Fruit fly (Drosophila melanogaster) whole organism, embryonic: ENCODE results near the gene CG4896.

Experiments used
- Antp ChIP-seq: fragments of 200-800 bp; sonication (Bioruptor generic); optimal IDR thresholded peaks from 3 replicates; lab custom pipeline; 2016; ENCODE audit warnings: missing biosample characterization, missing genetic modification characterization
- BtbVII ChIP-seq: fragments of 200-800 bp; sonication (Bioruptor generic); optimal IDR thresholded peaks from 3 replicates; lab custom pipeline; 2017; ENCODE audit warnings: missing biosample characterization, mild to moderate bottlenecking, missing genetic modification characterization
- CG10431 ChIP-seq: fragments of 200-800 bp; sonication (Bioruptor generic); optimal IDR thresholded peaks from 3 replicates; lab custom pipeline; 2018; ENCODE audit warnings: missing biosample characterization, mild to moderate bottlenecking, missing genetic modification characterization
- CG11398 ChIP-seq: fragments of 200-800 bp; sonication (Bioruptor generic); optimal IDR thresholded peaks from 2 replicates; lab custom pipeline; 2016; ENCODE audit warnings: missing biosample characterization, missing genetic modification characterization
- CG13123 ChIP-seq: fragments of 200-800 bp; sonication (Bioruptor generic); optimal IDR thresholded peaks from 2 replicates; lab custom pipeline; 2016; ENCODE audit warnings: missing biosample characterization, missing genetic modification characterization
- CG15601 ChIP-seq: fragments of 200-800 bp; sonication (Bioruptor generic); optimal IDR thresholded peaks from 3 replicates; lab custom pipeline; 2019; ENCODE audit warnings: missing biosample characterization, mild to moderate bottlenecking, missing genetic modification characterization, moderate library complexity
- CG17359 ChIP-seq: fragments of 200-800 bp; sonication (Bioruptor generic); optimal IDR thresholded peaks from 3 replicates; lab custom pipeline; 2018; ENCODE audit warnings: missing biosample characterization, mild to moderate bottlenecking, missing genetic modification characterization, moderate library complexity
- CG17361 ChIP-seq: fragments of 200-800 bp; sonication (Bioruptor generic); IDR thresholded peaks from 3 replicates; pipeline ENCODE4 v1.3.6; 2022; ENCODE audit warnings: missing biosample characterization, missing genetic modification characterization
- CG18476 ChIP-seq: fragments of 200-800 bp; sonication (Bioruptor generic); optimal IDR thresholded peaks from 2 replicates; lab custom pipeline; 2016; ENCODE audit warnings: missing biosample characterization, mild to moderate bottlenecking, missing genetic modification characterization
- CG2202 ChIP-seq: fragments of 200-800 bp; sonication (Bioruptor generic); optimal IDR thresholded peaks from 2 replicates; lab custom pipeline; 2018; ENCODE audit warnings: missing biosample characterization, mild to moderate bottlenecking, missing genetic modification characterization
- CG3163 ChIP-seq: fragments of 200-800 bp; sonication (Bioruptor generic); optimal IDR thresholded peaks from 3 replicates; lab custom pipeline; 2016; ENCODE audit warnings: missing biosample characterization, missing genetic modification characterization
- CG32532 ChIP-seq: fragments of 200-800 bp; sonication (Bioruptor generic); IDR thresholded peaks from 2 replicates; pipeline ENCODE4 v1.3.6; 2022; ENCODE audit warnings: missing biosample characterization, missing genetic modification characterization
- CG3995 ChIP-seq: fragments of 200-800 bp; sonication (Bioruptor generic); optimal IDR thresholded peaks from 3 replicates; lab custom pipeline; 2016; ENCODE audit warnings: missing biosample characterization, missing genetic modification characterization
- CG43689 ChIP-seq: fragments of 200-800 bp; sonication (Bioruptor generic); IDR thresholded peaks from 2 replicates; pipeline ENCODE4 v1.3.6; 2022; ENCODE audit warnings: missing biosample characterization, missing genetic modification characterization
- CG7786 ChIP-seq: fragments of 200-800 bp; sonication (Bioruptor generic); optimal IDR thresholded peaks from 2 replicates; lab custom pipeline; 2016; ENCODE audit warnings: missing biosample characterization, missing genetic modification characterization
- CG8924 ChIP-seq: fragments of 200-800 bp; optimal IDR thresholded peaks from 3 replicates; lab custom pipeline; 2019; ENCODE audit warnings: missing biosample characterization, mild to moderate bottlenecking, missing genetic modification characterization, moderate library complexity
- CG9609 ChIP-seq: fragments of 200-800 bp; sonication (Bioruptor generic); optimal IDR thresholded peaks from 3 replicates; lab custom pipeline; 2016; ENCODE audit warnings: missing biosample characterization, missing genetic modification characterization
- CHES-1-like ChIP-seq: fragments of 200-800 bp; sonication (Bioruptor generic); optimal IDR thresholded peaks from 2 replicates; lab custom pipeline; 2016; ENCODE audit warnings: missing biosample characterization, missing genetic modification characterization
- Camta ChIP-seq: fragments of 200-800 bp; sonication (Bioruptor generic); optimal IDR thresholded peaks from 2 replicates; lab custom pipeline; 2016; ENCODE audit warnings: missing biosample characterization, missing genetic modification characterization
- Dbx ChIP-seq: fragments of 200-800 bp; sonication (Bioruptor generic); IDR thresholded peaks from 3 replicates; pipeline ENCODE4 v1.3.6; 2022; ENCODE audit warnings: missing biosample characterization, missing genetic modification characterization
- Ets65A ChIP-seq: fragments of 200-800 bp; sonication (Bioruptor generic); peaks from one replicate; lab custom pipeline; 2016; ENCODE audit warnings: missing biosample characterization, missing genetic modification characterization
- GATAe ChIP-seq: fragments of 200-800 bp; sonication (Bioruptor generic); conservative IDR thresholded peaks from 2 replicates; pipeline ENCODE4 v1.3.6; 2022; ENCODE audit warnings: missing biosample characterization, missing genetic modification characterization
- Meics ChIP-seq: fragments of 200-800 bp; sonication (Bioruptor generic); optimal IDR thresholded peaks from 2 replicates; lab custom pipeline; 2017; ENCODE audit warnings: missing biosample characterization, mild to moderate bottlenecking, missing genetic modification characterization
- Opbp ChIP-seq: fragments of 200-800 bp; sonication (Bioruptor generic); IDR thresholded peaks from 3 replicates; pipeline ENCODE4 v1.3.6; 2022; ENCODE audit warnings: missing biosample characterization, missing genetic modification characterization; ENCODE audit not compliant: partially characterized antibody
- PHDP ChIP-seq: fragments of 200-800 bp; sonication (Bioruptor generic); optimal IDR thresholded peaks from 3 replicates; lab custom pipeline; 2018; ENCODE audit warnings: missing biosample characterization, mild to moderate bottlenecking, missing genetic modification characterization, moderate library complexity
- Ptx1 ChIP-seq: fragments of 200-800 bp; sonication (Bioruptor generic); IDR thresholded peaks from 2 replicates; pipeline ENCODE4 v1.3.6; 2022; ENCODE audit warnings: missing biosample characterization, missing genetic modification characterization
- Spps ChIP-seq: fragments of 200-800 bp; sonication (Bioruptor generic); optimal IDR thresholded peaks from 2 replicates; lab custom pipeline; 2018; ENCODE audit warnings: missing biosample characterization, mild to moderate bottlenecking, missing genetic modification characterization
- TFAM ChIP-seq: fragments of 200-800 bp; sonication (Bioruptor generic); optimal IDR thresholded peaks from 2 replicates; lab custom pipeline; 2017; ENCODE audit warnings: missing biosample characterization, missing genetic modification characterization, inconsistent platforms
- Xbp1 ChIP-seq: fragments of 200-800 bp; sonication (Bioruptor generic); optimal IDR thresholded peaks from 3 replicates; lab custom pipeline; 2016; ENCODE audit warnings: missing biosample characterization, mild to moderate bottlenecking, missing genetic modification characterization
- ash1 ChIP-seq: fragments of 200-800 bp; sonication (Bioruptor generic); optimal IDR thresholded peaks from 2 replicates; lab custom pipeline; 2018; ENCODE audit warnings: missing biosample characterization, mild to moderate bottlenecking, missing genetic modification characterization
- cato ChIP-seq: fragments of 200-800 bp; sonication (Bioruptor generic); optimal IDR thresholded peaks from 2 replicates; lab custom pipeline; 2016; ENCODE audit warnings: missing biosample characterization, missing genetic modification characterization, borderline replicate concordance
- dan ChIP-seq: fragments of 200-800 bp; sonication (Bioruptor generic); IDR thresholded peaks from 2 replicates; pipeline ENCODE4 v1.3.6; 2022; ENCODE audit warnings: missing biosample characterization, missing genetic modification characterization
- fd102C ChIP-seq: fragments of 200-800 bp; sonication (Bioruptor generic); optimal IDR thresholded peaks from 2 replicates; lab custom pipeline; 2018; ENCODE audit warnings: missing biosample characterization, mild to moderate bottlenecking, missing genetic modification characterization, moderate library complexity
- gcm ChIP-seq: fragments of 200-800 bp; sonication (Bioruptor generic); optimal IDR thresholded peaks from 2 replicates; lab custom pipeline; 2019; ENCODE audit warnings: missing biosample characterization, mild to moderate bottlenecking, missing genetic modification characterization, moderate library complexity
- kay ChIP-seq: fragments of 200-800 bp; sonication (Bioruptor generic); optimal IDR thresholded peaks from 2 replicates; lab custom pipeline; 2016; ENCODE audit warnings: missing biosample characterization, missing genetic modification characterization
- luna ChIP-seq: fragments of 200-800 bp; sonication (Bioruptor generic); optimal IDR thresholded peaks from 2 replicates; lab custom pipeline; 2016; ENCODE audit warnings: missing biosample characterization, missing genetic modification characterization
- maf-S ChIP-seq: fragments of 200-800 bp; sonication (Bioruptor generic); optimal IDR thresholded peaks from 2 replicates; lab custom pipeline; 2016; ENCODE audit warnings: missing biosample characterization, missing genetic modification characterization
- nau ChIP-seq: fragments of 200-800 bp; sonication (Bioruptor generic); optimal IDR thresholded peaks from 3 replicates; lab custom pipeline; 2017; ENCODE audit warnings: missing biosample characterization, mild to moderate bottlenecking, missing genetic modification characterization, missing genetic modification reagents
- nerfin-1 ChIP-seq: fragments of 200-800 bp; sonication (Bioruptor generic); optimal IDR thresholded peaks from 3 replicates; lab custom pipeline; 2019; ENCODE audit warnings: missing biosample characterization, mild to moderate bottlenecking, missing genetic modification characterization, moderate library complexity
- nerfin-2 ChIP-seq: fragments of 200-800 bp; sonication (Bioruptor generic); IDR thresholded peaks from 2 replicates; pipeline ENCODE4 v1.3.6; 2022; ENCODE audit warnings: missing biosample characterization, missing genetic modification characterization; ENCODE audit not compliant: partially characterized antibody
- nom ChIP-seq: fragments of 200-800 bp; sonication (Bioruptor generic); optimal IDR thresholded peaks from 2 replicates; lab custom pipeline; 2017; ENCODE audit warnings: missing biosample characterization, missing genetic modification characterization, mild to moderate bottlenecking, moderate library complexity, missing genetic modification reagents
- pzg ChIP-seq: fragments of 200-800 bp; sonication (Bioruptor generic); optimal IDR thresholded peaks from 3 replicates; lab custom pipeline; 2018; ENCODE audit warnings: missing biosample characterization, mild to moderate bottlenecking, missing genetic modification characterization, moderate library complexity
- row ChIP-seq: fragments of 200-800 bp; sonication (Bioruptor generic); IDR thresholded peaks from 3 replicates; pipeline ENCODE4 v1.3.6; 2022; ENCODE audit warnings: missing biosample characterization, missing genetic modification characterization
- sens-2 ChIP-seq: fragments of 200-800 bp; sonication (Bioruptor generic); IDR thresholded peaks from 2 replicates; pipeline ENCODE4 v1.3.6; 2022; ENCODE audit warnings: missing biosample characterization, missing genetic modification characterization
- slbo ChIP-seq: fragments of 200-800 bp; sonication (Bioruptor generic); IDR thresholded peaks from 2 replicates; pipeline ENCODE4 v1.3.6; 2022; ENCODE audit warnings: missing biosample characterization, missing genetic modification characterization
- slou ChIP-seq: fragments of 200-800 bp; sonication (Bioruptor generic); optimal IDR thresholded peaks from 3 replicates; lab custom pipeline; 2016; ENCODE audit warnings: missing biosample characterization, missing genetic modification characterization
- stc ChIP-seq: fragments of 200-800 bp; sonication (Bioruptor generic); IDR thresholded peaks from 2 replicates; pipeline ENCODE4 v1.3.6; 2022; ENCODE audit warnings: missing biosample characterization, missing genetic modification characterization
- stwl ChIP-seq: fragments of 200-800 bp; sonication (Bioruptor generic); optimal IDR thresholded peaks from 3 replicates; lab custom pipeline; 2018; ENCODE audit warnings: missing biosample characterization, mild to moderate bottlenecking, missing genetic modification characterization, moderate library complexity
- usp ChIP-seq: fragments of >200 bp; optimal IDR thresholded peaks from 2 replicates; lab custom pipeline; 2017; ENCODE audit warnings: missing biosample characterization, missing genetic modification characterization
- vvl ChIP-seq: fragments of 200-800 bp; sonication (Bioruptor generic); IDR thresholded peaks from 2 replicates; pipeline ENCODE4 v1.3.6; 2022; ENCODE audit warnings: missing biosample characterization, missing genetic modification characterization

Gene CG4896

DNA sequence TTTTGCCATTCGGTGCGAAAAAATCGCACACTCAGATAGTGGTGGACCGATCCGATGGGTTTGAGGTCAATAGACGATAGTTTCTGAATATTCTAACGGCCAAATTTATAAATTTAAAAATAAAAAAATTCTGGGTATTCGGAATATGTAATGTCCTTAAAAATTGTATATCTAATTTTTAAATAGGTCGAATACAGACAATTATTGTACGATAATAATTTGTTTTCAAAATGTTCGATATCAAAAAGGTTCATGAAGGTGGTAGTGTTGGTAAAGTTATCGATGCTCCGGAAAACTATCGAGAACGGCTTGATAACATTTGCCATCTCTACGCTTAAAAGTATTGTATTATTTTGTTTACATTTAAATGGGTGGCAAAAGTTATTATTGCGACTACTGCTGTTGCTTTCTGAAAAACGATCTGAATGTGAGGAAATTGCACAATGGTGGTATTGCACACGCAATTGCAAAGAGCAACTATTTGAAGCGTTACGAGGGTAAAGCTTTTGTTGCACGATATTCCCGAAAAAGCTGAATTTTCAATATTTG is 7.5 kb upstream of the CG4896 start, which contains the start of the genes CG31922 and Plap (continued):
- TF ChIP-seq CG2202 (tag; lab: Kevin White, UChicago) = peak; percentile 9
- peak; percentile 26 for TF ChIP-seq Spps
- TF ChIP-seq CG18476 (GFP tag; lab: Kevin White, UChicago) = peak; percentile 69
- TF ChIP-seq nerfin-2 (GFP tag; lab: Robert Waterston, UW) = peak; percentile 81
- TF ChIP-seq slou = peak; percentile 68
- no peak for TF ChIP-seq usp (GFP tag; lab: Kevin White, UChicago)
- TF ChIP-seq Dbx = peak; percentile 76; the same call in 2 of the 3 replicates
- peak; percentile 74; the same call in 1 of the 3 replicates for TF ChIP-seq Opbp
- TF ChIP-seq CG3163 = peak; percentile 10
- TF ChIP-seq pzg = peak; percentile 58
- TF ChIP-seq dan (GFP tag; lab: Robert Waterston, UW) = no peak
- TF ChIP-seq kay (GFP tag; lab: Kevin White, UChicago) = peak; percentile 53
- peak; percentile 64 for TF ChIP-seq nerfin-1 (tag; lab: Kevin White, UChicago)
- TF ChIP-seq CG3995 (GFP tag; lab: Kevin White, UChicago) = peak; percentile 64
- TF ChIP-seq sens-2 (GFP tag; lab: Robert Waterston, UW) = no peak
- TF ChIP-seq gcm = peak; percentile 36
- TF ChIP-seq maf-S (GFP tag; lab: Kevin White, UChicago) = peak; percentile 19
- peak; percentile 27 for TF ChIP-seq CG9609 (GFP tag; lab: Kevin White, UChicago)
- peak; percentile 47 for TF ChIP-seq CG13123 (GFP tag; lab: Kevin White, UChicago)
- TF ChIP-seq row (GFP tag; lab: Robert Waterston, UW) = peak; percentile 96
- 0 out of 2 replicates have a peak, but pooled peaks have one; percentile 7 for TF ChIP-seq stc (GFP tag; lab: Robert Waterston, UW)
- TF ChIP-seq CG15601 = peak; percentile 71
- peak; percentile 80 for TF ChIP-seq slbo (GFP tag; lab: Robert Waterston, UW)
- TF ChIP-seq CG11398 (GFP tag; lab: Kevin White, UChicago) = no peak
- TF ChIP-seq nau = no peak
- TF ChIP-seq Ptx1 (GFP tag; lab: Robert Waterston, UW) = peak; percentile 61; the same call in 1 of the 2 replicates
- peak; percentile 25; the same call in 1 of the 2 replicates for TF ChIP-seq vvl (GFP tag; lab: Robert Waterston, UW)
- no peak for TF ChIP-seq ash1 (GFP tag; lab: Kevin White, UChicago)
- TF ChIP-seq GATAe (GFP tag; lab: Robert Waterston, UW) = peak; percentile 27; the same call in 1 of the 2 replicates
- peak; percentile 68 for TF ChIP-seq CG8924 (tag; lab: Kevin White, UChicago)
- TF ChIP-seq CG10431 (GFP tag; lab: Kevin White, UChicago) = peak; percentile 23
- TF ChIP-seq CG32532 (GFP tag; lab: Robert Waterston, UW) = peak; percentile 60
- TF ChIP-seq CG43689 (GFP tag; lab: Robert Waterston, UW) = no peak
- peak; percentile 51 for TF ChIP-seq Camta (GFP tag; lab: Kevin White, UChicago)
- peak; percentile 73 for TF ChIP-seq Xbp1
- TF ChIP-seq Antp (GFP tag; lab: Kevin White, UChicago) = peak; percentile 57
- TF ChIP-seq nom (GFP tag; lab: Kevin White, UChicago) = no peak
- no peak for TF ChIP-seq fd102C
- TF ChIP-seq CHES-1-like (GFP tag; lab: Kevin White, UChicago) = peak; percentile 56
- TF ChIP-seq CG17359 (tag; lab: Kevin White, UChicago) = peak; percentile 40
- TF ChIP-seq BtbVII (GFP tag; lab: Kevin White, UChicago) = no peak
- peak; percentile 64 for TF ChIP-seq PHDP (tag; lab: Kevin White, UChicago)
- TF ChIP-seq stwl (tag; lab: Kevin White, UChicago) = peak; percentile 74
- TF ChIP-seq CG17361 (GFP tag; lab: Robert Waterston, UW) = peak; percentile 77
- peak; percentile 95 for TF ChIP-seq Ets65A (GFP tag; lab: Kevin White, UChicago)
- TF ChIP-seq cato (GFP tag; lab: Kevin White, UChicago) = peak; percentile 52
- peak; percentile 58 for TF ChIP-seq Meics (GFP tag; lab: Kevin White, UChicago)
- peak; percentile 67 for TF ChIP-seq CG7786 (GFP tag; lab: Kevin White, UChicago)
- no peak for TF ChIP-seq TFAM (GFP tag; lab: Kevin White, UChicago)
- peak; percentile 21 for TF ChIP-seq luna (GFP tag; lab: Kevin White, UChicago)
